Worm (Caenorhabditis elegans): ENCODE measurements around the gene Y61A9LA.3.
"Not testable (repeated sequence)": the region's sequence is repeated elsewhere in the genome, so short reads cannot be mapped to it uniquely, and the experiment has no call there.

Y61A9LA.3 gene

ce11 chrV:4570833-4571232, at the start of gene Y61A9LA.3:
Gene Y61A9LA.3, plus strand, starts transcription at chrV:4571133.
- TF ChIP-seq him-1 (tag; optimal IDR thresholded peaks at IDR 0.05) (no peak), dao-5 (tag; optimal IDR thresholded peaks at IDR 0.05) (no peak), W03F9.2 (tag; optimal IDR thresholded peaks at IDR 0.05) (no peak)

ce11 chrV:4523312-4523711, 47.6 kb upstream of the Y61A9LA.3 start:
- TF ChIP-seq W03F9.2 (tag; optimal IDR thresholded peaks at IDR 0.05) (no peak), dao-5 (tag; optimal IDR thresholded peaks at IDR 0.05) (no peak), him-1 (tag; optimal IDR thresholded peaks at IDR 0.05) (no peak)

ce11 chrV:4523844-4524243, 47.1 kb upstream of the Y61A9LA.3 start:
- TF ChIP-seq W03F9.2 (tag; optimal IDR thresholded peaks at IDR 0.05), result no peak
- no peak for TF ChIP-seq him-1 (tag; optimal IDR thresholded peaks at IDR 0.05)
- no peak for TF ChIP-seq dao-5 (tag; optimal IDR thresholded peaks at IDR 0.05)

ce11 chrV:4524327-4524726, 46.6 kb upstream of the Y61A9LA.3 start:
- no peak for TF ChIP-seq dao-5 (tag; optimal IDR thresholded peaks at IDR 0.05)
- no peak for TF ChIP-seq W03F9.2 (tag; optimal IDR thresholded peaks at IDR 0.05)
- no peak for TF ChIP-seq him-1 (tag; optimal IDR thresholded peaks at IDR 0.05)

- TF ChIP-seq dao-5 (tag; optimal IDR thresholded peaks at IDR 0.05) (no peak), W03F9.2 (tag; optimal IDR thresholded peaks at IDR 0.05) (no peak)
These were observed 45.8 kb upstream of the Y61A9LA.3 start for ce11 chrV:4525106-4525505.

ce11 chrV:4525512-4525911, 45.4 kb upstream of the Y61A9LA.3 start:
- TF ChIP-seq dao-5 (tag; optimal IDR thresholded peaks at IDR 0.05) (no peak), him-1 (tag; optimal IDR thresholded peaks at IDR 0.05) (no peak), W03F9.2 (tag; optimal IDR thresholded peaks at IDR 0.05) (no peak)

ce11 chrV:4526801-4527425, 44.0 kb upstream of the Y61A9LA.3 start:
- no peak for TF ChIP-seq dao-5 (tag; optimal IDR thresholded peaks at IDR 0.05)
- no peak for TF ChIP-seq him-1 (tag; optimal IDR thresholded peaks at IDR 0.05)
- TF ChIP-seq W03F9.2 (tag; optimal IDR thresholded peaks at IDR 0.05), result no peak

- TF ChIP-seq him-1 (tag; optimal IDR thresholded peaks at IDR 0.05) (no peak), W03F9.2 (tag; optimal IDR thresholded peaks at IDR 0.05) (no peak), dao-5 (tag; optimal IDR thresholded peaks at IDR 0.05) (no peak)
These were observed 43.0 kb upstream of the Y61A9LA.3 start for ce11 chrV:4527934-4528333.

ce11 chrV:4535736-4536135, 35.2 kb upstream of the Y61A9LA.3 start:
- no peak for TF ChIP-seq dao-5 (tag; optimal IDR thresholded peaks at IDR 0.05)
- TF ChIP-seq W03F9.2 (tag; optimal IDR thresholded peaks at IDR 0.05), result no peak
- no peak for TF ChIP-seq him-1 (tag; optimal IDR thresholded peaks at IDR 0.05)

- no peak for TF ChIP-seq dao-5 (tag; optimal IDR thresholded peaks at IDR 0.05)
- TF ChIP-seq W03F9.2 (tag; optimal IDR thresholded peaks at IDR 0.05), result no peak
- no peak for TF ChIP-seq him-1 (tag; optimal IDR thresholded peaks at IDR 0.05)
These were observed 31.1 kb upstream of the Y61A9LA.3 start for ce11 chrV:4539855-4540254.

ce11 chrV:4546854-4547253, 24.1 kb upstream of the Y61A9LA.3 start:
- TF ChIP-seq him-1 (tag; optimal IDR thresholded peaks at IDR 0.05) (no peak), W03F9.2 (tag; optimal IDR thresholded peaks at IDR 0.05) (no peak), dao-5 (tag; optimal IDR thresholded peaks at IDR 0.05) (no peak)

ce11 chrV:4549191-4549590, 21.7 kb upstream of the Y61A9LA.3 start, which contains the start of gene sos-1:
Gene sos-1, minus strand, starts transcription at chrV:4549291.
- TF ChIP-seq dao-5 (tag; optimal IDR thresholded peaks at IDR 0.05), result no peak

ce11 chrV:4550459-4550858, 20.5 kb upstream of the Y61A9LA.3 start:
- TF ChIP-seq him-1 (tag; optimal IDR thresholded peaks at IDR 0.05) (no peak), W03F9.2 (tag; optimal IDR thresholded peaks at IDR 0.05) (peak; percentile 53), dao-5 (tag; optimal IDR thresholded peaks at IDR 0.05) (no peak)

ce11 chrV:4551911-4552310, 19.0 kb upstream of the Y61A9LA.3 start:
- TF ChIP-seq W03F9.2 (tag; optimal IDR thresholded peaks at IDR 0.05) (no peak), dao-5 (tag; optimal IDR thresholded peaks at IDR 0.05) (no peak), him-1 (tag; optimal IDR thresholded peaks at IDR 0.05) (no peak)

- not testable (repeated sequence) for TF ChIP-seq dao-5, W03F9.2, him-1 (tag; optimal IDR thresholded peaks at IDR 0.05)
These were observed 17.4 kb upstream of the Y61A9LA.3 start, which contains the start of gene Y61A9LA.12 for ce11 chrV:4553572-4553971. Gene Y61A9LA.12, plus strand, starts transcription at chrV:4553872.
